Fruit fly (Drosophila melanogaster) whole organism, embryonic: ENCODE measurements around the gene heix.
A peak's percentile ranks its signal among the peaks of the same experiment; 100 is the strongest.

Experiments
- Abd-B ChIP-seq: fragments of 200-800 bp; sonication (Bioruptor generic); optimal IDR thresholded peaks from 2 replicates; lab custom pipeline; 2018; ENCODE audit warnings: missing biosample characterization, mild to moderate bottlenecking, missing genetic modification characterization, moderate library complexity
- CG10366 ChIP-seq: fragments of 200-800 bp; sonication (Bioruptor generic); IDR thresholded peaks from 2 replicates; pipeline ENCODE4 v1.3.6; 2022; ENCODE audit warnings: missing biosample characterization, missing genetic modification characterization
- CG10565 ChIP-seq: fragments of 200-800 bp; sonication (Bioruptor generic); optimal IDR thresholded peaks from 3 replicates; lab custom pipeline; 2016; ENCODE audit warnings: missing biosample characterization, mild to moderate bottlenecking, missing genetic modification characterization
- CG11696 ChIP-seq: fragments of 200-800 bp; sonication (Bioruptor generic); IDR thresholded peaks from 2 replicates; pipeline ENCODE4 v1.3.6; 2022; ENCODE audit warnings: missing biosample characterization, missing genetic modification characterization
- CG12071 ChIP-seq: fragments of 200-800 bp; sonication (Bioruptor generic); optimal IDR thresholded peaks from 3 replicates; lab custom pipeline; 2018; ENCODE audit warnings: missing biosample characterization, mild to moderate bottlenecking, missing genetic modification characterization
- CG13296 ChIP-seq: fragments of 200-800 bp; sonication (Bioruptor generic); optimal IDR thresholded peaks from 3 replicates; lab custom pipeline; 2018; ENCODE audit warnings: missing biosample characterization, mild to moderate bottlenecking, missing genetic modification characterization
- CG1647 ChIP-seq: fragments of 200-800 bp; sonication (Bioruptor generic); optimal IDR thresholded peaks from 3 replicates; lab custom pipeline; 2016; ENCODE audit warnings: missing biosample characterization, missing genetic modification characterization
- CG17385 ChIP-seq: fragments of 200-800 bp; sonication (Bioruptor generic); optimal IDR thresholded peaks from 3 replicates; lab custom pipeline; 2018; ENCODE audit warnings: missing biosample characterization, mild to moderate bottlenecking, missing genetic modification characterization
- CG2129 ChIP-seq: fragments of 200-800 bp; sonication (Bioruptor generic); IDR thresholded peaks from 2 replicates; pipeline ENCODE4 v1.3.6; 2022; ENCODE audit warnings: missing biosample characterization, missing genetic modification characterization; ENCODE audit not compliant: partially characterized antibody
- CG3281 ChIP-seq: fragments of 200-800 bp; sonication (Bioruptor generic); optimal IDR thresholded peaks from 3 replicates; lab custom pipeline; 2017; ENCODE audit warnings: missing biosample characterization, mild to moderate bottlenecking, missing genetic modification characterization
- CG33557 ChIP-seq: fragments of 200-800 bp; sonication (Bioruptor generic); optimal IDR thresholded peaks from 2 replicates; lab custom pipeline; 2019; ENCODE audit warnings: missing biosample characterization, mild to moderate bottlenecking, missing genetic modification characterization, moderate library complexity
- CG3726 ChIP-seq: fragments of 200-800 bp; sonication (Bioruptor generic); IDR thresholded peaks from 3 replicates; pipeline ENCODE4, ENCODE4 v1.3.6; 2022; ENCODE audit warnings: missing biosample characterization, missing genetic modification characterization
- CG4360 ChIP-seq: fragments of 200-800 bp; sonication (Bioruptor generic); IDR thresholded peaks from 2 replicates; pipeline ENCODE4 v1.3.6; 2022; ENCODE audit warnings: missing biosample characterization, missing genetic modification characterization
- CG6254 ChIP-seq: fragments of 200-800 bp; sonication (Bioruptor generic); optimal IDR thresholded peaks from 3 replicates; lab custom pipeline; 2017; ENCODE audit warnings: mild to moderate bottlenecking, missing biosample characterization, missing genetic modification reagents, missing genetic modification characterization
- CG6654 ChIP-seq: fragments of 200-800 bp; sonication (Bioruptor generic); optimal IDR thresholded peaks from 2 replicates; lab custom pipeline; 2017; ENCODE audit warnings: missing biosample characterization, mild to moderate bottlenecking, missing genetic modification characterization
- CG6765 ChIP-seq: fragments of 200-800 bp; sonication (Bioruptor generic); optimal IDR thresholded peaks from 3 replicates; lab custom pipeline; 2017; ENCODE audit warnings: missing biosample characterization, mild to moderate bottlenecking, missing genetic modification characterization
- CG6854 ChIP-seq: fragments of 200-800 bp; sonication (Bioruptor generic); optimal IDR thresholded peaks from 3 replicates; lab custom pipeline; 2017; ENCODE audit warnings: missing biosample characterization, mild to moderate bottlenecking, missing genetic modification characterization
- CG7556 ChIP-seq: fragments of 200-800 bp; sonication (Bioruptor generic); optimal IDR thresholded peaks from 2 replicates; lab custom pipeline; 2017; ENCODE audit warnings: missing biosample characterization, mild to moderate bottlenecking, missing genetic modification characterization
- CG9215 ChIP-seq: fragments of 200-800 bp; sonication (Bioruptor generic); IDR thresholded peaks from 2 replicates; pipeline ENCODE4 v1.3.6; 2022; ENCODE audit warnings: missing biosample characterization, missing genetic modification characterization
- CG9817 ChIP-seq: fragments of 200-800 bp; sonication (Bioruptor generic); optimal IDR thresholded peaks from 2 replicates; lab custom pipeline; 2018; ENCODE audit warnings: missing biosample characterization, mild to moderate bottlenecking, missing genetic modification characterization, moderate library complexity
- CG9932 ChIP-seq: fragments of 200-800 bp; sonication (Bioruptor generic); IDR thresholded peaks from 2 replicates; pipeline ENCODE4 v1.3.6; 2022; ENCODE audit warnings: missing biosample characterization, missing genetic modification characterization
- D19B ChIP-seq: fragments of 200-800 bp; sonication (Bioruptor generic); optimal IDR thresholded peaks from 2 replicates; lab custom pipeline; 2017; ENCODE audit warnings: missing biosample characterization, mild to moderate bottlenecking, missing genetic modification characterization
- Doc3 ChIP-seq: fragments of 200-800 bp; sonication (Bioruptor generic); IDR thresholded peaks from 3 replicates; pipeline ENCODE4 v1.3.6; 2022; ENCODE audit warnings: missing biosample characterization, missing genetic modification characterization; ENCODE audit not compliant: partially characterized antibody
- Fer1 ChIP-seq: fragments of 200-800 bp; sonication (Bioruptor generic); optimal IDR thresholded peaks from 2 replicates; lab custom pipeline; 2017; ENCODE audit warnings: missing biosample characterization, mild to moderate bottlenecking, missing genetic modification characterization
- Gsc ChIP-seq: fragments of 200-800 bp; sonication (Bioruptor generic); IDR thresholded peaks from 2 replicates; pipeline ENCODE4 v1.3.6; 2022; ENCODE audit warnings: missing biosample characterization, missing genetic modification characterization
- HLH54F ChIP-seq: fragments of 200-800 bp; sonication (Bioruptor generic); optimal IDR thresholded peaks from 3 replicates; lab custom pipeline; 2016; ENCODE audit warnings: missing biosample characterization, missing genetic modification characterization
- HmgZ ChIP-seq: fragments of 200-800 bp; sonication (Bioruptor generic); optimal IDR thresholded peaks from 2 replicates; lab custom pipeline; 2018; ENCODE audit warnings: missing biosample characterization, mild to moderate bottlenecking, missing genetic modification characterization
- Hsf ChIP-seq: fragments of 200-800 bp; sonication (Bioruptor generic); optimal IDR thresholded peaks from 3 replicates; lab custom pipeline; 2016; ENCODE audit warnings: missing biosample characterization, missing genetic modification characterization
- Kr ChIP-seq: fragments of 200-800 bp; sonication (Bioruptor generic); optimal IDR thresholded peaks from 2 replicates; lab custom pipeline; 2017; ENCODE audit warnings: missing biosample characterization, mild to moderate bottlenecking, missing genetic modification characterization
- NFAT ChIP-seq: fragments of 200-800 bp; sonication (Bioruptor generic); IDR thresholded peaks from 2 replicates; pipeline ENCODE4 v1.3.6; 2022; ENCODE audit warnings: missing biosample characterization, missing genetic modification characterization
- Nf-YA ChIP-seq: fragments of 200-800 bp; sonication (Bioruptor generic); IDR thresholded peaks from 2 replicates; pipeline ENCODE4 v1.3.6; 2022; ENCODE audit warnings: missing biosample characterization, missing genetic modification characterization
- Nf-YB ChIP-seq: fragments of 200-800 bp; sonication (Bioruptor generic); optimal IDR thresholded peaks from 3 replicates; lab custom pipeline; 2019; ENCODE audit warnings: missing biosample characterization, mild to moderate bottlenecking, missing genetic modification characterization, moderate library complexity
- Oaz ChIP-seq: fragments of 200-800 bp; sonication (Bioruptor generic); IDR thresholded peaks from 2 replicates; pipeline ENCODE4 v1.3.6; 2022; ENCODE audit warnings: missing biosample characterization, missing genetic modification characterization
- Opbp ChIP-seq: fragments of 200-800 bp; sonication (Bioruptor generic); IDR thresholded peaks from 3 replicates; pipeline ENCODE4 v1.3.6; 2022; ENCODE audit warnings: missing biosample characterization, missing genetic modification characterization; ENCODE audit not compliant: partially characterized antibody
- Scr ChIP-seq: fragments of 200-800 bp; sonication (Bioruptor generic); IDR thresholded peaks from 2 replicates; pipeline ENCODE4 v1.3.6; 2022; ENCODE audit warnings: missing biosample characterization, missing genetic modification characterization; ENCODE audit not compliant: partially characterized antibody
- TFAM ChIP-seq: fragments of 200-800 bp; sonication (Bioruptor generic); optimal IDR thresholded peaks from 2 replicates; lab custom pipeline; 2017; ENCODE audit warnings: missing biosample characterization, missing genetic modification characterization, inconsistent platforms
- ab ChIP-seq: fragments of 200-800 bp; sonication (Bioruptor generic); optimal IDR thresholded peaks from 2 replicates; lab custom pipeline; 2016; ENCODE audit warnings: missing biosample characterization, missing genetic modification characterization
- ac ChIP-seq: fragments of 200-800 bp; sonication (Bioruptor generic); optimal IDR thresholded peaks from 3 replicates; lab custom pipeline; 2017; ENCODE audit warnings: missing biosample characterization, mild to moderate bottlenecking, missing genetic modification characterization
- ash1 ChIP-seq: fragments of 200-800 bp; sonication (Bioruptor generic); optimal IDR thresholded peaks from 2 replicates; lab custom pipeline; 2018; ENCODE audit warnings: missing biosample characterization, mild to moderate bottlenecking, missing genetic modification characterization
- ato ChIP-seq: fragments of 200-800 bp; sonication (Bioruptor generic); IDR thresholded peaks from 2 replicates; pipeline ENCODE4 v1.3.6; 2022; ENCODE audit warnings: missing biosample characterization, missing genetic modification characterization; ENCODE audit not compliant: partially characterized antibody
- cato ChIP-seq: fragments of 200-800 bp; sonication (Bioruptor generic); optimal IDR thresholded peaks from 2 replicates; lab custom pipeline; 2016; ENCODE audit warnings: missing biosample characterization, missing genetic modification characterization, borderline replicate concordance
- eyg ChIP-seq: fragments of 200-800 bp; sonication (Bioruptor generic); optimal IDR thresholded peaks from 3 replicates; lab custom pipeline; 2016; ENCODE audit warnings: missing biosample characterization, missing genetic modification characterization
- gfzf ChIP-seq: fragments of 200-800 bp; sonication (Bioruptor generic); optimal IDR thresholded peaks from 2 replicates; lab custom pipeline; 2016; ENCODE audit warnings: missing biosample characterization, mild to moderate bottlenecking, missing genetic modification characterization, moderate library complexity
- grn ChIP-seq: fragments of 200-800 bp; sonication (Bioruptor generic); optimal IDR thresholded peaks from 3 replicates; lab custom pipeline; 2017; ENCODE audit warnings: missing biosample characterization, missing genetic modification characterization
- gsb-n ChIP-seq: fragments of 200-800 bp; sonication (Bioruptor generic); optimal IDR thresholded peaks from 3 replicates; lab custom pipeline; 2018; ENCODE audit warnings: missing biosample characterization, mild to moderate bottlenecking, missing genetic modification characterization
- klu ChIP-seq: fragments of 200-800 bp; sonication (Bioruptor generic); IDR thresholded peaks from 2 replicates; pipeline ENCODE4 v1.3.6; 2022; ENCODE audit warnings: missing biosample characterization, missing genetic modification characterization
- lbe ChIP-seq: fragments of 200-800 bp; sonication (Bioruptor generic); optimal IDR thresholded peaks from 2 replicates; lab custom pipeline; 2016; ENCODE audit warnings: missing biosample characterization, mild to moderate bottlenecking, missing genetic modification characterization
- rib ChIP-seq: fragments of 200-800 bp; sonication (Bioruptor generic); IDR thresholded peaks from 2 replicates; pipeline ENCODE4 v1.3.6; 2022; ENCODE audit warnings: missing biosample characterization, missing genetic modification characterization
- salm ChIP-seq: fragments of 200-800 bp; sonication (Bioruptor generic); optimal IDR thresholded peaks from 2 replicates; lab custom pipeline; 2018; ENCODE audit warnings: missing biosample characterization, mild to moderate bottlenecking, missing genetic modification characterization
- sqz ChIP-seq: fragments of 200-800 bp; sonication (Bioruptor generic); optimal IDR thresholded peaks from 3 replicates; lab custom pipeline; 2018; ENCODE audit warnings: missing biosample characterization, mild to moderate bottlenecking, missing genetic modification characterization
- stc ChIP-seq: fragments of 200-800 bp; sonication (Bioruptor generic); IDR thresholded peaks from 2 replicates; pipeline ENCODE4 v1.3.6; 2022; ENCODE audit warnings: missing biosample characterization, missing genetic modification characterization
- tin ChIP-seq: fragments of 200-800 bp; sonication (Bioruptor generic); optimal IDR thresholded peaks from 3 replicates; lab custom pipeline; 2016; ENCODE audit warnings: missing biosample characterization, missing genetic modification characterization

Gene heix

dm6 chr2L:16315027-16315426 is 15.4 kb upstream of the heix start:
- no peak for TF ChIP-seq CG11696 (GFP tag; lab: Robert Waterston, UW)
- peak; percentile 66; the same call in 1 of the 2 replicates for TF ChIP-seq rib (GFP tag; lab: Robert Waterston, UW)
- peak; percentile 16 for TF ChIP-seq CG3281 (GFP tag; lab: Kevin White, UChicago)
- TF ChIP-seq CG2129 (GFP tag; lab: Robert Waterston, UW): no peak
- TF ChIP-seq stc: no peak
- no peak for TF ChIP-seq D19B (GFP tag; lab: Kevin White, UChicago)
- no peak for TF ChIP-seq TFAM (GFP tag; lab: Kevin White, UChicago)
- peak; percentile 17 for TF ChIP-seq CG17385 (GFP tag; lab: Kevin White, UChicago)
- TF ChIP-seq CG10565: no peak
- no peak for TF ChIP-seq eyg (GFP tag; lab: Kevin White, UChicago)
- peak; percentile 65 for TF ChIP-seq sqz (GFP tag; lab: Kevin White, UChicago)
- TF ChIP-seq CG9215 (GFP tag; lab: Robert Waterston, UW): no peak
- TF ChIP-seq Abd-B (GFP tag; lab: Kevin White, UChicago): no peak
- no peak for TF ChIP-seq Opbp (GFP tag; lab: Robert Waterston, UW)
- TF ChIP-seq CG9817: no peak
- peak; percentile 57 for TF ChIP-seq HmgZ (tag; lab: Kevin White, UChicago)
- TF ChIP-seq Nf-YA (GFP tag; lab: Robert Waterston, UW): no peak
- no peak for TF ChIP-seq CG6654 (GFP tag; lab: Kevin White, UChicago)
- no peak for TF ChIP-seq Scr (GFP tag; lab: Robert Waterston, UW)
- TF ChIP-seq CG13296 (GFP tag; lab: Kevin White, UChicago): peak; percentile 60
- TF ChIP-seq CG12071 (GFP tag; lab: Kevin White, UChicago): no peak
- no peak for TF ChIP-seq Doc3 (GFP tag; lab: Robert Waterston, UW)
- TF ChIP-seq CG33557 (GFP tag; lab: Kevin White, UChicago): no peak
- TF ChIP-seq CG6854 (GFP tag; lab: Kevin White, UChicago): peak; percentile 43
- no peak for TF ChIP-seq ac
- TF ChIP-seq grn: peak; percentile 9
- no peak for TF ChIP-seq Gsc (GFP tag; lab: Robert Waterston, UW)
- TF ChIP-seq CG3726 (GFP tag; lab: Robert Waterston, UW): no peak
- no peak for TF ChIP-seq gfzf (GFP tag; lab: Kevin White, UChicago)
- TF ChIP-seq CG10366 (GFP tag; lab: Robert Waterston, UW): no peak
- TF ChIP-seq klu (GFP tag; lab: Robert Waterston, UW): no peak
- TF ChIP-seq Oaz: no peak
- no peak for TF ChIP-seq HLH54F (GFP tag; lab: Kevin White, UChicago)
- TF ChIP-seq CG9932 (GFP tag; lab: Robert Waterston, UW): no peak
- TF ChIP-seq CG1647 (GFP tag; lab: Kevin White, UChicago): no peak
- TF ChIP-seq Nf-YB (GFP tag; lab: Kevin White, UChicago): no peak
- no peak for TF ChIP-seq ash1 (GFP tag; lab: Kevin White, UChicago)
- 0 out of 2 replicates have a peak, but pooled peaks have one; percentile 43 for TF ChIP-seq NFAT
- no peak for TF ChIP-seq ab (GFP tag; lab: Kevin White, UChicago)
- TF ChIP-seq tin (GFP tag; lab: Kevin White, UChicago): no peak
- peak; percentile 3 for TF ChIP-seq lbe (GFP tag; lab: Kevin White, UChicago)
- TF ChIP-seq salm (tag; lab: Kevin White, UChicago): no peak
- peak; percentile 9 for TF ChIP-seq Fer1 (GFP tag; lab: Kevin White, UChicago)
- no peak for TF ChIP-seq cato (GFP tag; lab: Kevin White, UChicago)
- no peak for TF ChIP-seq ato (GFP tag; lab: Robert Waterston, UW)
- no peak for TF ChIP-seq CG7556 (GFP tag; lab: Kevin White, UChicago)
- TF ChIP-seq CG6765: no peak
- TF ChIP-seq gsb-n (tag; lab: Kevin White, UChicago): no peak
- TF ChIP-seq Hsf (GFP tag; lab: Kevin White, UChicago): no peak
- TF ChIP-seq CG4360 (GFP tag; lab: Robert Waterston, UW): no peak
- no peak for TF ChIP-seq Kr (GFP tag; lab: Kevin White, UChicago)
- TF ChIP-seq CG6254: no peak
